Worm (Caenorhabditis elegans) whole organism, L4/young adult: ENCODE data around the gene math-34.
"Not testable (repeated sequence)": the region's sequence is repeated elsewhere in the genome, so short reads cannot be mapped to it uniquely, and the experiment has no call there.

Experiments used
- W03F9.2 ChIP-seq: fragments of 150-350 bp; optimal IDR thresholded peaks from 2 replicates; lab custom pipeline; 2014; ENCODE audit warnings: missing biosample characterization, missing genetic modification characterization
- him-1 ChIP-seq: sonication (generic microtip); optimal IDR thresholded peaks from 2 replicates; lab custom pipeline; 2016; ENCODE audit warnings: missing genotype, missing genetic modification reagents, missing genetic modification characterization, missing compliant biosample characterization

ce11 chrII:1006375-1006774, 22.4 kb upstream of the math-34 start, which contains the start of gene F45D11.14:
- not testable (repeated sequence) for TF ChIP-seq him-1; W03F9.2 (tag; lab: Kevin White, UChicago)
